Fruit fly (Drosophila melanogaster) whole organism, pupa: ENCODE measurements around the gene CG5928.

Source experiments
- CG10348 ChIP-seq: fragments of 200-800 bp; sonication (Bioruptor generic); IDR thresholded peaks from 2 replicates; pipeline ENCODE4 v1.3.6; 2022; ENCODE audit warnings: missing biosample characterization, missing genetic modification characterization
- CG15710 ChIP-seq: fragments of 200-800 bp; sonication (Bioruptor generic); optimal IDR thresholded peaks from 2 replicates; lab custom pipeline; 2018; ENCODE audit warnings: missing biosample characterization, mild to moderate bottlenecking, missing genetic modification characterization, moderate library complexity
- CG32121 ChIP-seq: fragments of 200-800 bp; sonication (Bioruptor generic); IDR thresholded peaks from 2 replicates; pipeline ENCODE4 v1.3.6; 2022; ENCODE audit warnings: missing biosample characterization, missing genetic modification characterization
- CG34367 ChIP-seq: fragments of 200-800 bp; sonication (Bioruptor generic); optimal IDR thresholded peaks from 2 replicates; lab custom pipeline; 2018; ENCODE audit warnings: missing biosample characterization, mild to moderate bottlenecking, missing genetic modification characterization
- CG4496 ChIP-seq: fragments of 200-800 bp; sonication (Bioruptor generic); IDR thresholded peaks from 3 replicates; pipeline ENCODE4 v1.3.6; 2022; ENCODE audit warnings: missing biosample characterization, missing genetic modification characterization
- CG8301 ChIP-seq: fragments of 200-800 bp; sonication (Bioruptor generic); optimal IDR thresholded peaks from 2 replicates; lab custom pipeline; 2018; ENCODE audit warnings: missing biosample characterization, mild to moderate bottlenecking, missing genetic modification characterization
- D1 ChIP-seq: fragments of 200-800 bp; sonication (Bioruptor generic); optimal IDR thresholded peaks from 2 replicates; lab custom pipeline; 2018; ENCODE audit warnings: missing biosample characterization, mild to moderate bottlenecking, missing genetic modification characterization, moderate library complexity
- Ets98B ChIP-seq: fragments of 200-800 bp; sonication (Bioruptor generic); IDR thresholded peaks from 2 replicates; pipeline ENCODE4 v1.3.6; 2022; ENCODE audit warnings: missing biosample characterization, missing genetic modification characterization
- Pif1A ChIP-seq: fragments of 200-800 bp; sonication (Bioruptor generic); optimal IDR thresholded peaks from 3 replicates; lab custom pipeline; 2016; ENCODE audit warnings: missing biosample characterization, missing genetic modification characterization
- fd96Ca ChIP-seq: fragments of 200-800 bp; sonication (Bioruptor generic); IDR thresholded peaks from 3 replicates; pipeline ENCODE4 v1.3.6; 2022; ENCODE audit warnings: missing biosample characterization, missing genetic modification characterization
- gl ChIP-seq: fragments of 200-800 bp; sonication (Bioruptor generic); optimal IDR thresholded peaks from 2 replicates; lab custom pipeline; 2018; ENCODE audit warnings: missing biosample characterization, mild to moderate bottlenecking, missing genetic modification characterization

dm6 chrX:6094078-6094477 lies 26.3 kb downstream of the CG5928 start:
- TF ChIP-seq CG8301 (tag; lab: Kevin White, UChicago): no peak
- TF ChIP-seq CG32121 (GFP tag; lab: Robert Waterston, UW): no peak
- no peak for TF ChIP-seq CG10348 (GFP tag; lab: Robert Waterston, UW)
- no peak for TF ChIP-seq Ets98B (GFP tag; lab: Robert Waterston, UW)
- no peak for TF ChIP-seq gl
- TF ChIP-seq CG4496: no peak
- TF ChIP-seq D1 (tag; lab: Kevin White, UChicago): no peak
- TF ChIP-seq CG15710 (tag; lab: Kevin White, UChicago): no peak
- no peak for TF ChIP-seq Pif1A (GFP tag; lab: Kevin White, UChicago)
- TF ChIP-seq CG34367: no peak
- no peak for TF ChIP-seq fd96Ca
